Fruit fly (Drosophila melanogaster) whole organism, embryonic: ENCODE results near the gene Dpm3.

ENCODE experiments used
- ATbp ChIP-seq: fragments of 200-800 bp; sonication (Bioruptor generic); optimal IDR thresholded peaks from 2 replicates; lab custom pipeline; 2017; ENCODE audit warnings: missing biosample characterization, mild to moderate bottlenecking, missing genetic modification characterization, missing genetic modification reagents
- Atf3 ChIP-seq: fragments of 200-800 bp; sonication (Bioruptor generic); optimal IDR thresholded peaks from 3 replicates; lab custom pipeline; 2016; ENCODE audit warnings: missing biosample characterization, missing genetic modification characterization
- Atf6 ChIP-seq: fragments of 200-800 bp; sonication (Bioruptor generic); IDR thresholded peaks from 2 replicates; pipeline ENCODE4 v1.3.6; 2022; ENCODE audit warnings: missing biosample characterization, missing genetic modification characterization
- B-H1 ChIP-seq: fragments of 200-800 bp; sonication (Bioruptor generic); IDR thresholded peaks from 3 replicates; pipeline ENCODE4 v1.3.6; 2022; ENCODE audit warnings: missing biosample characterization, missing genetic modification characterization
- BtbVII ChIP-seq: fragments of 200-800 bp; sonication (Bioruptor generic); optimal IDR thresholded peaks from 3 replicates; lab custom pipeline; 2017; ENCODE audit warnings: missing biosample characterization, mild to moderate bottlenecking, missing genetic modification characterization
- CG1024 ChIP-seq: fragments of 200-800 bp; sonication (Bioruptor generic); IDR thresholded peaks from 2 replicates; pipeline ENCODE4 v1.3.6; 2022; ENCODE audit warnings: missing biosample characterization, missing genetic modification characterization
- CG10274 ChIP-seq: fragments of 200-800 bp; sonication (Bioruptor generic); optimal IDR thresholded peaks from 3 replicates; lab custom pipeline; 2017; ENCODE audit warnings: missing biosample characterization, mild to moderate bottlenecking, missing genetic modification characterization
- CG10979 ChIP-seq: fragments of 200-800 bp; sonication (Bioruptor generic); optimal IDR thresholded peaks from 2 replicates; lab custom pipeline; 2018; ENCODE audit warnings: missing biosample characterization, mild to moderate bottlenecking, missing genetic modification characterization, moderate library complexity
- CG11398 ChIP-seq: fragments of 200-800 bp; sonication (Bioruptor generic); optimal IDR thresholded peaks from 2 replicates; lab custom pipeline; 2016; ENCODE audit warnings: missing biosample characterization, missing genetic modification characterization
- CG12299 ChIP-seq: fragments of 200-800 bp; sonication (Bioruptor generic); optimal IDR thresholded peaks from 2 replicates; lab custom pipeline; 2018; ENCODE audit warnings: missing biosample characterization, mild to moderate bottlenecking, missing genetic modification characterization
- CG1233 ChIP-seq: fragments of 200-800 bp; sonication (Bioruptor generic); optimal IDR thresholded peaks from 4 replicates; lab custom pipeline; 2018; ENCODE audit warnings: missing biosample characterization, mild to moderate bottlenecking, missing genetic modification characterization
- CG12744 ChIP-seq: fragments of 200-800 bp; sonication (Bioruptor generic); optimal IDR thresholded peaks from 2 replicates; lab custom pipeline; 2016; ENCODE audit warnings: missing biosample characterization, missing genetic modification characterization
- CG14710 ChIP-seq: fragments of 200-800 bp; sonication (Bioruptor generic); optimal IDR thresholded peaks from 3 replicates; lab custom pipeline; 2019; ENCODE audit warnings: missing biosample characterization, mild to moderate bottlenecking, missing genetic modification characterization, moderate library complexity
- CG15479 ChIP-seq: fragments of 200-800 bp; sonication (Bioruptor generic); optimal IDR thresholded peaks from 3 replicates; lab custom pipeline; 2019; ENCODE audit warnings: missing biosample characterization, mild to moderate bottlenecking, missing genetic modification characterization, moderate library complexity
- CG17361 ChIP-seq: fragments of 200-800 bp; sonication (Bioruptor generic); IDR thresholded peaks from 3 replicates; pipeline ENCODE4 v1.3.6; 2022; ENCODE audit warnings: missing biosample characterization, missing genetic modification characterization
- CG17802 ChIP-seq: fragments of 200-800 bp; sonication (Bioruptor generic); optimal IDR thresholded peaks from 2 replicates; lab custom pipeline; 2018; ENCODE audit warnings: missing biosample characterization, mild to moderate bottlenecking, missing genetic modification characterization, moderate library complexity
- CG2129 ChIP-seq: fragments of 200-800 bp; sonication (Bioruptor generic); IDR thresholded peaks from 2 replicates; pipeline ENCODE4 v1.3.6; 2022; ENCODE audit warnings: missing biosample characterization, missing genetic modification characterization; ENCODE audit not compliant: partially characterized antibody
- CG43689 ChIP-seq: fragments of 200-800 bp; sonication (Bioruptor generic); IDR thresholded peaks from 2 replicates; pipeline ENCODE4 v1.3.6; 2022; ENCODE audit warnings: missing biosample characterization, missing genetic modification characterization
- CG8359 ChIP-seq: fragments of 200-800 bp; sonication (Bioruptor generic); optimal IDR thresholded peaks from 2 replicates; lab custom pipeline; 2017; ENCODE audit warnings: missing biosample characterization, mild to moderate bottlenecking, missing genetic modification characterization, borderline replicate concordance
- CG8478 ChIP-seq: fragments of >200 bp; optimal IDR thresholded peaks from 2 replicates; lab custom pipeline; 2018
- CG8765 ChIP-seq: fragments of 200-800 bp; sonication (Bioruptor generic); IDR thresholded peaks from 2 replicates; pipeline ENCODE4 v1.3.6; 2022; ENCODE audit warnings: missing biosample characterization, missing genetic modification characterization
- CrebB ChIP-seq: fragments of 200-800 bp; sonication (Bioruptor generic); optimal IDR thresholded peaks from 3 replicates; lab custom pipeline; 2018; ENCODE audit warnings: missing biosample characterization, mild to moderate bottlenecking, missing genetic modification characterization
- D19B ChIP-seq: fragments of 200-800 bp; sonication (Bioruptor generic); optimal IDR thresholded peaks from 2 replicates; lab custom pipeline; 2017; ENCODE audit warnings: missing biosample characterization, mild to moderate bottlenecking, missing genetic modification characterization
- Dbx ChIP-seq: fragments of 200-800 bp; sonication (Bioruptor generic); IDR thresholded peaks from 3 replicates; pipeline ENCODE4 v1.3.6; 2022; ENCODE audit warnings: missing biosample characterization, missing genetic modification characterization
- Doc3 ChIP-seq: fragments of 200-800 bp; sonication (Bioruptor generic); IDR thresholded peaks from 3 replicates; pipeline ENCODE4 v1.3.6; 2022; ENCODE audit warnings: missing biosample characterization, missing genetic modification characterization; ENCODE audit not compliant: partially characterized antibody
- Ets65A ChIP-seq: fragments of 200-800 bp; sonication (Bioruptor generic); peaks from one replicate; lab custom pipeline; 2016; ENCODE audit warnings: missing biosample characterization, missing genetic modification characterization
- Gug ChIP-seq: fragments of 200-800 bp; sonication (Bioruptor generic); IDR thresholded peaks from 4 replicates; pipeline ENCODE4 v1.3.6; 2022; ENCODE audit warnings: missing biosample characterization, missing genetic modification characterization
- HHEX ChIP-seq: fragments of 200-800 bp; sonication (Bioruptor generic); optimal IDR thresholded peaks from 3 replicates; lab custom pipeline; 2017; ENCODE audit warnings: missing biosample characterization, mild to moderate bottlenecking, missing genetic modification characterization, missing genetic modification reagents
- Myb ChIP-seq: fragments of 200-800 bp; sonication (Bioruptor generic); optimal IDR thresholded peaks from 2 replicates; lab custom pipeline; 2016; ENCODE audit warnings: missing biosample characterization, missing genetic modification characterization
- Side ChIP-seq: fragments of 200-800 bp; sonication (Bioruptor generic); optimal IDR thresholded peaks from 2 replicates; lab custom pipeline; 2016; ENCODE audit warnings: missing biosample characterization, missing genetic modification characterization
- Sox100B ChIP-seq: fragments of 200-800 bp; sonication (Bioruptor generic); optimal IDR thresholded peaks from 3 replicates; lab custom pipeline; 2018; ENCODE audit warnings: missing biosample characterization, mild to moderate bottlenecking, missing genetic modification characterization
- ap ChIP-seq: fragments of 200-800 bp; sonication (Bioruptor generic); IDR thresholded peaks from 2 replicates; pipeline ENCODE4 v1.3.6; 2022; ENCODE audit warnings: missing biosample characterization, missing genetic modification characterization
- ase ChIP-seq: fragments of 200-800 bp; sonication (Bioruptor generic); IDR thresholded peaks from 3 replicates; pipeline ENCODE4 v1.3.6; 2022; ENCODE audit warnings: missing biosample characterization, missing genetic modification characterization
- bsh ChIP-seq, 2 experiments: fragments of 200-800 bp; sonication (Bioruptor generic); optimal IDR thresholded peaks; 2 replicates each; lab custom pipeline; 2017 to 2018; ENCODE audit warnings: mild to moderate bottlenecking in 2 of 2, missing biosample characterization in 2 of 2, missing genetic modification characterization in 2 of 2, moderate library complexity in 1 of 2
- btn ChIP-seq: fragments of 200-800 bp; sonication (Bioruptor generic); optimal IDR thresholded peaks from 2 replicates; lab custom pipeline; 2016; ENCODE audit warnings: missing biosample characterization, missing genetic modification characterization
- croc ChIP-seq: fragments of 200-800 bp; sonication (Bioruptor generic); conservative IDR thresholded peaks from 3 replicates; pipeline ENCODE4 v1.3.6; 2022; ENCODE audit warnings: missing biosample characterization, missing genetic modification characterization
- cwo ChIP-seq: fragments of 200-800 bp; sonication (Bioruptor generic); optimal IDR thresholded peaks from 3 replicates; lab custom pipeline; 2017; ENCODE audit warnings: missing biosample characterization, missing genetic modification characterization, mild to moderate bottlenecking, moderate library complexity, missing genetic modification reagents
- fd102C ChIP-seq: fragments of 200-800 bp; sonication (Bioruptor generic); optimal IDR thresholded peaks from 2 replicates; lab custom pipeline; 2018; ENCODE audit warnings: missing biosample characterization, mild to moderate bottlenecking, missing genetic modification characterization, moderate library complexity
- inv ChIP-seq: fragments of 200-800 bp; sonication (Bioruptor generic); IDR thresholded peaks from 2 replicates; pipeline ENCODE4 v1.3.6; 2022; ENCODE audit warnings: missing biosample characterization, missing genetic modification characterization; ENCODE audit not compliant: partially characterized antibody
- lab ChIP-seq: fragments of 200-800 bp; sonication (Bioruptor generic); optimal IDR thresholded peaks from 3 replicates; lab custom pipeline; 2017; ENCODE audit warnings: missing biosample characterization, missing genetic modification characterization, mild to moderate bottlenecking, moderate library complexity, missing genetic modification reagents
- mld ChIP-seq: fragments of 200-800 bp; sonication (Bioruptor generic); IDR thresholded peaks from 3 replicates; pipeline ENCODE4 v1.3.6; 2022; ENCODE audit warnings: missing biosample characterization, missing genetic modification characterization; ENCODE audit not compliant: partially characterized antibody
- nmo ChIP-seq: fragments of 200-800 bp; sonication (Bioruptor generic); optimal IDR thresholded peaks from 2 replicates; lab custom pipeline; 2018; ENCODE audit warnings: missing biosample characterization, mild to moderate bottlenecking, missing genetic modification characterization, moderate library complexity
- onecut ChIP-seq: fragments of 200-800 bp; sonication (Bioruptor generic); IDR thresholded peaks from 2 replicates; pipeline ENCODE4 v1.3.6; 2022; ENCODE audit warnings: missing biosample characterization, missing genetic modification characterization
- pita ChIP-seq: fragments of 200-800 bp; sonication (Bioruptor generic); optimal IDR thresholded peaks from 2 replicates; lab custom pipeline; 2017; ENCODE audit warnings: missing biosample characterization, mild to moderate bottlenecking, missing genetic modification characterization
- ranshi ChIP-seq: fragments of 200-800 bp; sonication (Bioruptor generic); IDR thresholded peaks from 2 replicates; pipeline ENCODE4 v1.3.6; 2022; ENCODE audit warnings: missing biosample characterization, missing genetic modification characterization
- sc ChIP-seq, 3 experiments: fragments of >200 bp in 2 of 3; fragments of 200-800 bp in 1 of 3; sonication (Bioruptor generic) in 1 of 3; optimal IDR thresholded peaks; 2 replicates in 2 of 3; 3 replicates in 1 of 3; lab custom pipeline; 2017; ENCODE audit warnings: mild to moderate bottlenecking in 1 of 3, missing biosample characterization in 1 of 3, missing genetic modification characterization in 1 of 3, missing genetic modification reagents in 1 of 3
- trh ChIP-seq: fragments of 200-800 bp; sonication (Bioruptor generic); optimal IDR thresholded peaks from 2 replicates; lab custom pipeline; 2016; ENCODE audit warnings: missing biosample characterization, missing genetic modification characterization
- tup ChIP-seq: fragments of 200-800 bp; sonication (Bioruptor generic); optimal IDR thresholded peaks from 2 replicates; lab custom pipeline; 2016; ENCODE audit warnings: missing biosample characterization, mild to moderate bottlenecking, missing genetic modification characterization, moderate library complexity
- zfh2 ChIP-seq: fragments of 200-800 bp; sonication (Bioruptor generic); optimal IDR thresholded peaks from 2 replicates; lab custom pipeline; 2016; ENCODE audit warnings: missing biosample characterization, missing genetic modification characterization

Dpm3 gene

dm6 chr3R:13434325-13435168 lies 31.7 kb upstream of the Dpm3 start, which contains the start of gene yrt (continued):
- TF ChIP-seq CG14710 (tag; lab: Kevin White, UChicago) (peak; percentile 58), zfh2 (GFP tag; lab: Kevin White, UChicago) (no peak), Atf3 (GFP tag; lab: Kevin White, UChicago) (no peak), onecut (GFP tag; lab: Robert Waterston, UW) (no peak), CG1024 (GFP tag; lab: Robert Waterston, UW) (no peak), CG10979 (tag; lab: Kevin White, UChicago) (no peak), Doc3 (GFP tag; lab: Robert Waterston, UW) (no peak), tup (GFP tag; lab: Kevin White, UChicago) (no peak), ase (GFP tag; lab: Robert Waterston, UW) (no peak), btn (GFP tag; lab: Kevin White, UChicago) (no peak), CG8765 (GFP tag; lab: Robert Waterston, UW) (no peak), CG10274 (no peak), CG17802 (no peak), fd102C (no peak), croc (no peak), CG15479 (no peak), nmo (GFP tag; lab: Kevin White, UChicago) (peak; percentile 49), Sox100B (GFP tag; lab: Kevin White, UChicago) (no peak), trh (GFP tag; lab: Kevin White, UChicago) (no peak), mld (GFP tag; lab: Robert Waterston, UW) (no peak), CG8478 (lab: Kevin White, UChicago) (no peak), inv (GFP tag; lab: Robert Waterston, UW) (no peak), CG43689 (GFP tag; lab: Robert Waterston, UW) (no peak), CG12744 (GFP tag; lab: Kevin White, UChicago) (no peak), CG12299 (no peak), BtbVII (GFP tag; lab: Kevin White, UChicago) (no peak), B-H1 (no peak), ap (no peak), Dbx (GFP tag; lab: Robert Waterston, UW) (no peak), CG1233 (GFP tag; lab: Kevin White, UChicago) (no peak), Atf6 (GFP tag; lab: Robert Waterston, UW) (no peak), CG11398 (GFP tag; lab: Kevin White, UChicago) (no peak), ATbp (GFP tag; lab: Kevin White, UChicago) (no peak), Ets65A (peak; percentile 88), D19B (no peak), pita (peak; percentile 81), Myb (peak; percentile 46), cwo (no peak), HHEX (no peak), bsh (GFP tag; optimal IDR thresholded peaks at IDR 0.05; lab: Kevin White, UChicago) (no peak), ranshi (GFP tag; lab: Robert Waterston, UW) (no peak), lab (no peak), Side (GFP tag; lab: Kevin White, UChicago) (no peak), Gug (GFP tag; lab: Robert Waterston, UW) (no peak), CrebB (tag; lab: Kevin White, UChicago) (peak; percentile 24), CG8359 (GFP tag; lab: Kevin White, UChicago) (no peak), CG17361 (0 out of 3 replicates have a peak, but pooled peaks have one; percentile 15), CG2129 (no peak), sc (optimal IDR thresholded peaks at IDR 0.05; lab: Kevin White, UChicago) (no peak), sc (GFP tag; optimal IDR thresholded peaks at IDR 0.05; lab: Kevin White, UChicago) (no peak)
